Worm (Caenorhabditis elegans) whole organism, mixed stage, embryonic: ENCODE measurements around the gene anp-1.

Source experiments
- M03D4.4 ChIP-seq: sonication (generic microtip); optimal IDR thresholded peaks from 2 replicates; lab custom pipeline; 2017; ENCODE audit warnings: mild to moderate bottlenecking, missing genetic modification characterization, missing compliant biosample characterization
- bed-3 ChIP-seq: fragments of 200-800 bp; sonication (Bioruptor generic); optimal IDR thresholded peaks from 3 replicates; lab custom pipeline; 2018; ENCODE audit warnings: mild to moderate bottlenecking, missing genetic modification characterization, moderate library complexity, missing compliant biosample characterization
- blmp-1 ChIP-seq: fragments of 150-350 bp; optimal IDR thresholded peaks from 2 replicates; lab custom pipeline; 2014; ENCODE audit warnings: missing biosample characterization, missing genetic modification characterization
- ceh-39 ChIP-seq: fragments of 150-350 bp; optimal IDR thresholded peaks from 2 replicates; lab custom pipeline; 2014; ENCODE audit warnings: missing biosample characterization, missing genetic modification characterization
- ceh-43 ChIP-seq: fragments of 200-800 bp; sonication (Bioruptor generic); optimal IDR thresholded peaks from 2 replicates; lab custom pipeline; 2018; ENCODE audit warnings: mild to moderate bottlenecking, missing genetic modification characterization, moderate library complexity, missing compliant biosample characterization
- ceh-83 ChIP-seq: fragments of 200-800 bp; sonication (Bioruptor generic); optimal IDR thresholded peaks from 2 replicates; lab custom pipeline; 2018; ENCODE audit warnings: mild to moderate bottlenecking, missing genetic modification characterization, missing compliant biosample characterization
- ces-1 ChIP-seq: fragments of 150-350 bp; optimal IDR thresholded peaks from 2 replicates; lab custom pipeline; 2014; ENCODE audit warnings: missing biosample characterization, missing genetic modification reagents, missing genetic modification characterization
- drap-1 ChIP-seq: fragments of 200-800 bp; sonication (Bioruptor generic); optimal IDR thresholded peaks from 3 replicates; lab custom pipeline; 2018; ENCODE audit warnings: mild to moderate bottlenecking, missing genetic modification characterization, missing compliant biosample characterization
- elt-1 ChIP-seq: sonication (generic microtip); optimal IDR thresholded peaks from 2 replicates; lab custom pipeline; 2017; ENCODE audit warnings: missing genetic modification characterization, mild to moderate bottlenecking, missing compliant biosample characterization, antibody characterized with exemption, moderate library complexity, borderline replicate concordance; ENCODE audit not compliant: insufficient read depth
- elt-3 ChIP-seq: fragments of 150-350 bp; optimal IDR thresholded peaks from 2 replicates; lab custom pipeline; 2014; ENCODE audit warnings: missing biosample characterization, missing genetic modification characterization
- flh-1 ChIP-seq: fragments of 200-800 bp; sonication (Bioruptor generic); optimal IDR thresholded peaks from 2 replicates; lab custom pipeline; 2018; ENCODE audit warnings: mild to moderate bottlenecking, missing genetic modification characterization, moderate library complexity, missing compliant biosample characterization
- hlh-1 ChIP-seq: fragments of 150-350 bp; optimal IDR thresholded peaks from 2 replicates; lab custom pipeline; 2014; ENCODE audit warnings: missing biosample characterization, missing genetic modification reagents, missing genetic modification characterization
- lin-32 ChIP-seq: fragments of 200-800 bp; sonication (Bioruptor generic); optimal IDR thresholded peaks from 2 replicates; lab custom pipeline; 2018; ENCODE audit warnings: mild to moderate bottlenecking, missing genetic modification characterization, missing compliant biosample characterization
- lsy-2 ChIP-seq: fragments of 150-350 bp; optimal IDR thresholded peaks from 2 replicates; lab custom pipeline; 2014; ENCODE audit warnings: missing biosample characterization, missing genetic modification characterization
- mab-5 ChIP-seq: fragments of 150-350 bp; optimal IDR thresholded peaks from 2 replicates; lab custom pipeline; 2014; ENCODE audit warnings: missing biosample characterization, missing genetic modification characterization
- mep-1 ChIP-seq: fragments of 150-350 bp; optimal IDR thresholded peaks from 2 replicates; lab custom pipeline; 2017; ENCODE audit warnings: missing biosample characterization, missing genetic modification reagents, missing genetic modification characterization, inconsistent platforms
- mls-2 ChIP-seq: sonication (generic microtip); optimal IDR thresholded peaks from 2 replicates; lab custom pipeline; 2016; ENCODE audit warnings: mild to moderate bottlenecking, missing genetic modification characterization, moderate library complexity, missing compliant biosample characterization
- nhr-12 ChIP-seq: fragments of 150-350 bp; optimal IDR thresholded peaks from 2 replicates; lab custom pipeline; 2014; ENCODE audit warnings: missing biosample characterization, missing genetic modification characterization
- nhr-2 ChIP-seq: fragments of 150-350 bp; optimal IDR thresholded peaks from 2 replicates; lab custom pipeline; 2014; ENCODE audit warnings: missing biosample characterization, missing genetic modification characterization
- nhr-237 ChIP-seq: fragments of 150-350 bp; optimal IDR thresholded peaks from 2 replicates; lab custom pipeline; 2014; ENCODE audit warnings: missing biosample characterization, missing genetic modification characterization
- nhr-28 ChIP-seq: fragments of 150-350 bp; optimal IDR thresholded peaks from 2 replicates; lab custom pipeline; 2014; ENCODE audit warnings: missing biosample characterization, missing genetic modification characterization
- nhr-76 ChIP-seq: sonication (generic microtip); optimal IDR thresholded peaks from 2 replicates; lab custom pipeline; 2017; ENCODE audit warnings: missing biosample characterization, missing genetic modification characterization
- pha-4 ChIP-seq: fragments of 150-350 bp; optimal IDR thresholded peaks from 2 replicates; lab custom pipeline; 2018; ENCODE audit warnings: missing biosample characterization, missing genetic modification reagents, missing genetic modification characterization
- sem-2 ChIP-seq: fragments of 200-800 bp; sonication (Bioruptor generic); optimal IDR thresholded peaks from 2 replicates; lab custom pipeline; 2018; ENCODE audit warnings: mild to moderate bottlenecking, missing genetic modification characterization, missing compliant biosample characterization
- snpc-4 ChIP-seq: fragments of 150-350 bp; optimal IDR thresholded peaks from 2 replicates; lab custom pipeline; 2014; ENCODE audit warnings: missing biosample characterization, missing genetic modification characterization
- sptf-1 ChIP-seq: sonication (generic microtip); optimal IDR thresholded peaks from 2 replicates; lab custom pipeline; 2017; ENCODE audit warnings: mild to moderate bottlenecking, missing genetic modification characterization, moderate library complexity, missing compliant biosample characterization
- tbx-8 ChIP-seq: fragments of 200-800 bp; sonication (Bioruptor generic); optimal IDR thresholded peaks from 2 replicates; lab custom pipeline; 2018; ENCODE audit warnings: mild to moderate bottlenecking, missing genetic modification characterization, moderate library complexity, missing compliant biosample characterization
- unc-120 ChIP-seq: sonication (generic microtip); optimal IDR thresholded peaks from 2 replicates; lab custom pipeline; 2017; ENCODE audit warnings: missing genetic modification characterization, missing compliant biosample characterization; ENCODE audit not compliant: poor library complexity, severe bottlenecking
- unc-39 ChIP-seq: fragments of 150-350 bp; optimal IDR thresholded peaks from 2 replicates; lab custom pipeline; 2014; ENCODE audit warnings: missing biosample characterization, missing genetic modification characterization
- unc-62 ChIP-seq: fragments of 150-350 bp; optimal IDR thresholded peaks from 2 replicates; lab custom pipeline; 2014; ENCODE audit warnings: missing biosample characterization, missing genetic modification reagents, missing genetic modification characterization
- zip-8 ChIP-seq: fragments of 150-350 bp; optimal IDR thresholded peaks from 2 replicates; lab custom pipeline; 2014; ENCODE audit warnings: missing biosample characterization, missing genetic modification characterization

Gene anp-1

DNA sequence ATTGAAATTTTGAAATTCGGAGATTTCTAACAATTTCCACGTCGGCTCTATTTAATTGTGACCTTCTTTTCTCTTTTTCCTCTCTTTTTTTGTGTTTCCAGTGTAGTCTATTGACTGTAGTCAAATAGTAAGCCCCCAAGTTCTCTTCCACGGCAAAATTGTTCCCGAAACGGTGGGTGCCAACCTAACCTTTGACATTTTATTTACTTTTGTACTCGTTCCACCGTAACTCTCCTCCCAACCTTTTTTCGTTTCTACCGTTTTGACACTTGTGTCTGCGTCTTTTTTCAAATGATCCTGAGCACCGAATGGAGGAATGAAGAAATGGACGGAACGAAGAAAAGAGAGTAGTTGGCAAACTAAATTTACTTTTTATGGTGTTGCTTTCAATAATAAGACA, 11.5 kb downstream of the anp-1 start:
- TF ChIP-seq unc-39 (tag; lab: Kevin White, UChicago): no peak
- no peak for TF ChIP-seq snpc-4
- no peak for TF ChIP-seq nhr-2
- TF ChIP-seq unc-120: no peak
- TF ChIP-seq sptf-1 (tag; lab: Kevin White, UChicago): no peak
- no peak for TF ChIP-seq mab-5
- no peak for TF ChIP-seq nhr-28 (tag; lab: Kevin White, UChicago)

DNA sequence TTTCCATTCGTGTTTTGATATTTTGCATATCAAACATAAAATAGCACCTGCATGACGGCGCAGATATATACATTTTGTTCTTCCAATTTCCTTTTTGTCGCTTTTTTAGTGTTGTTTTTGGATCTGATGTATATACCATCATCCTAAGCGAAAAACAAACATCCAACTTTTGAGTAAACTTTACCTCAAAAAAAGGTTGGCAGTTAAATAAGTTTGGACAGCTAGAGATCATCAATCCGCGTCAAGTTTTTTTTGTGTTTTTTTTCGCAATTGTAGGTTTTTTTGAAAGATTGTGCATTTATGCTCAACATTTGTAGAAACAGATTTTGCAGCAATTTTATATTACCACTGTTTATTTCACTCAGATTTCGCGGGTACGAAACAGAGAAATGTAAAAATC, 12.5 kb downstream of the anp-1 start, which contains the start of gene bus-19:
Gene bus-19 (plus strand): TSS at position 301 of the 400 bp plus-strand sequence.
- TF ChIP-seq flh-1 (GFP tag; lab: Kevin White, UChicago) (no peak), tbx-8 (GFP tag; lab: Kevin White, UChicago) (no peak), bed-3 (GFP tag; lab: Kevin White, UChicago) (no peak), ces-1 (GFP tag; lab: Kevin White, UChicago) (no peak), nhr-237 (tag; lab: Kevin White, UChicago) (no peak), M03D4.4 (tag; lab: Kevin White, UChicago) (no peak), sptf-1 (tag; lab: Kevin White, UChicago) (no peak), ceh-43 (GFP tag; lab: Kevin White, UChicago) (no peak), nhr-76 (tag; lab: Kevin White, UChicago) (no peak), blmp-1 (tag; lab: Kevin White, UChicago) (no peak), unc-39 (tag; lab: Kevin White, UChicago) (no peak), mep-1 (tag; lab: Kevin White, UChicago) (no peak), unc-120 (no peak), drap-1 (GFP tag; lab: Kevin White, UChicago) (no peak), mab-5 (no peak)

DNA sequence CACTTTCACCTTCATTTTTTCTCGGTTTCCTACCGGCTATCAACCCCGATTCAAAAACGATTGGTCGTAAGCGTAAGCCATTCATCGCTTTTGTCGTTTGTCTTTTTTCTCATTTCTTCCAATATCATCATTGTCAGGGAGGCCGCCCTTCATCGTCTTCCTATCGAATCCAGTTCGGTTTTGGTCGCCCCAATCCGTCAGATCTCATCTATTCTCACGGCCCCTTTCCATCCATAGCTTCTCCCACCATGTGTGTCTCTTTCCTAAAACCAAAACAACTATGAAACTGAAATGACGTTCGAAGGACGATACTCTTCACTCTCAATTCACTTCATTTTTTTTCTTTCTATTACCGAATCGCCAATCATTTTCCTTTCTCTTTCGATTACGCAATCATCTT, 16.6 kb downstream of the anp-1 start:
- TF ChIP-seq mls-2 (tag; lab: Kevin White, UChicago) (no peak), ceh-39 (tag; lab: Kevin White, UChicago) (no peak), mep-1 (tag; lab: Kevin White, UChicago) (no peak), pha-4 (tag; lab: Kevin White, UChicago) (no peak), blmp-1 (tag; lab: Kevin White, UChicago) (peak; percentile 75), M03D4.4 (tag; lab: Kevin White, UChicago) (no peak)

DNA sequence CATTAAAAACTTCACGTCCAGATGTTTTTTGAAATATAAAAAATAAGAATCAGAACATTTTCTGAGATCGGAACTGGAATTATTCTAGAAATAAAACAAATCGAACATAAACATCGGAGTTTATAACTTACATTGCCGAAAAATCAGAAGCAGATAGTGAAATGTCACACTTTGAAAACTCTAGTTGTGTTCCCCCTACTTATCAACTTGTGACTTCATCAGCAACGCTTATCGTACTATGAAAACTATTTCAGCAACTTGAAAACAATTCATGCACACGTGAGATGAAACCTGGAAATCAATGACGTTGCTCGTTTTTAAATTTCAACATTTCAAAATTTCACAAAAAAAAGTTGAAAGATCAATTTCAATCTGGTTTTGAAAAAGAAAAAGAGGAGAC, 17.5 kb downstream of the anp-1 start:
- TF ChIP-seq sem-2 (GFP tag; lab: Kevin White, UChicago): no peak
- no peak for TF ChIP-seq hlh-1
- no peak for TF ChIP-seq mls-2 (tag; lab: Kevin White, UChicago)
- no peak for TF ChIP-seq mab-5
- TF ChIP-seq drap-1 (GFP tag; lab: Kevin White, UChicago): no peak
- TF ChIP-seq nhr-237 (tag; lab: Kevin White, UChicago): no peak
- TF ChIP-seq snpc-4: no peak
- no peak for TF ChIP-seq ceh-39 (tag; lab: Kevin White, UChicago)
- TF ChIP-seq ceh-83 (GFP tag; lab: Kevin White, UChicago): no peak

DNA sequence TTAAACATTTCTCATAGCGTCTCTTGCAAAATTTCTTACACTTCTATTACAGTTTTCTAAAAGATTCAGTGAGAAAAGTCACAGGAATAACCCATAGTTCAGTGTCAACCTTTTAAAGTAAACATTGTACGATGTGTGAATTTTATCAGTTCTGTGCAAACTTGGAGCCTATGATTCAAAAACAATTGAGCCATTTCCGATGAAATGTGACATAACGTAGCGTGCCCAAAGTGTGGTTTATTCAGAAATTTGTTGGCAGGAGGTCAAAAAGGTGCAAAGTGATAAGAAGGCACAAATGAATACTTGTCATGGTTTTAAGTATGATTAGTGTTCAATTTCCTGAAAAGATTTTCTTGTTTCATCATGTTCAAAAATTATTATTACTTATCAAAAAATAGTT, 18.3 kb downstream of the anp-1 start:
- no peak for TF ChIP-seq flh-1 (GFP tag; lab: Kevin White, UChicago)
- TF ChIP-seq nhr-237 (tag; lab: Kevin White, UChicago): no peak
- no peak for TF ChIP-seq elt-3 (tag; lab: Kevin White, UChicago)
- no peak for TF ChIP-seq nhr-76 (tag; lab: Kevin White, UChicago)
- no peak for TF ChIP-seq M03D4.4 (tag; lab: Kevin White, UChicago)
- TF ChIP-seq ceh-83 (GFP tag; lab: Kevin White, UChicago): no peak
- no peak for TF ChIP-seq zip-8 (tag; lab: Kevin White, UChicago)
- TF ChIP-seq unc-62 (GFP tag; lab: Kevin White, UChicago): no peak
- TF ChIP-seq nhr-12 (tag; lab: Kevin White, UChicago): no peak
- no peak for TF ChIP-seq elt-1 (tag; lab: Kevin White, UChicago)
- no peak for TF ChIP-seq tbx-8 (GFP tag; lab: Kevin White, UChicago)
- TF ChIP-seq hlh-1: no peak
- TF ChIP-seq mep-1 (tag; lab: Kevin White, UChicago): no peak
- no peak for TF ChIP-seq lsy-2 (tag; lab: Kevin White, UChicago)
- no peak for TF ChIP-seq mls-2 (tag; lab: Kevin White, UChicago)
- TF ChIP-seq lin-32 (GFP tag; lab: Kevin White, UChicago): no peak
- no peak for TF ChIP-seq ces-1 (GFP tag; lab: Kevin White, UChicago)
- no peak for TF ChIP-seq sptf-1 (tag; lab: Kevin White, UChicago)
